Worm (Caenorhabditis elegans) whole organism, early embryonic: ENCODE results near the gene dkc-1.

Experiments
- B0310.2 ChIP-seq: sonication (generic microtip); optimal IDR thresholded peaks from 2 replicates; lab custom pipeline; 2016; ENCODE audit warnings: mild to moderate bottlenecking, missing genetic modification characterization, missing compliant biosample characterization
- F13C5.2 ChIP-seq: sonication (generic microtip); optimal IDR thresholded peaks from 2 replicates; lab custom pipeline; 2017; ENCODE audit warnings: mild to moderate bottlenecking, missing genetic modification characterization, inconsistent platforms, missing compliant biosample characterization
- aly-1 ChIP-seq: sonication (generic microtip); optimal IDR thresholded peaks from 2 replicates; lab custom pipeline; 2016; ENCODE audit warnings: missing genetic modification characterization, missing compliant biosample characterization
- ama-1 ChIP-seq: fragments of 150-350 bp; optimal IDR thresholded peaks from 2 replicates; lab custom pipeline; 2014
- ceh-13 ChIP-seq: fragments of 200-800 bp; sonication (Bioruptor generic); optimal IDR thresholded peaks from 2 replicates; lab custom pipeline; 2018; ENCODE audit warnings: mild to moderate bottlenecking, missing genetic modification characterization, missing compliant biosample characterization
- ceh-36 ChIP-seq: sonication (generic microtip); optimal IDR thresholded peaks from 2 replicates; lab custom pipeline; 2016; ENCODE audit warnings: missing genetic modification characterization, inconsistent platforms, missing compliant biosample characterization
- ets-7 ChIP-seq: sonication (generic microtip); optimal IDR thresholded peaks from 2 replicates; lab custom pipeline; 2016; ENCODE audit warnings: missing genotype, missing genetic modification characterization, missing compliant biosample characterization
- hmbx-1 ChIP-seq: sonication (generic microtip); optimal IDR thresholded peaks from 2 replicates; lab custom pipeline; 2016; ENCODE audit warnings: mild to moderate bottlenecking, missing genetic modification characterization, missing compliant biosample characterization
- hmg-4 ChIP-seq: fragments of 200-800 bp; sonication (Bioruptor generic); optimal IDR thresholded peaks from 2 replicates; lab custom pipeline; 2018; ENCODE audit warnings: mild to moderate bottlenecking, missing genetic modification characterization, missing compliant biosample characterization
- sea-1 ChIP-seq: fragments of 200-800 bp; sonication (Bioruptor generic); conservative IDR thresholded peaks from 2 replicates; pipeline ENCODE4 v1.3.6; 2022; ENCODE audit warnings: missing genetic modification characterization, missing compliant biosample characterization
- tbx-37 ChIP-seq: fragments of 200-800 bp; sonication (Bioruptor generic); conservative IDR thresholded peaks from 2 replicates; pipeline ENCODE4 v1.3.6; 2022; ENCODE audit warnings: missing genetic modification reagents, missing genetic modification characterization, missing compliant biosample characterization
- tra-4 ChIP-seq: sonication (generic microtip); optimal IDR thresholded peaks from 2 replicates; lab custom pipeline; 2017; ENCODE audit warnings: missing genetic modification characterization, missing compliant biosample characterization

DNA sequence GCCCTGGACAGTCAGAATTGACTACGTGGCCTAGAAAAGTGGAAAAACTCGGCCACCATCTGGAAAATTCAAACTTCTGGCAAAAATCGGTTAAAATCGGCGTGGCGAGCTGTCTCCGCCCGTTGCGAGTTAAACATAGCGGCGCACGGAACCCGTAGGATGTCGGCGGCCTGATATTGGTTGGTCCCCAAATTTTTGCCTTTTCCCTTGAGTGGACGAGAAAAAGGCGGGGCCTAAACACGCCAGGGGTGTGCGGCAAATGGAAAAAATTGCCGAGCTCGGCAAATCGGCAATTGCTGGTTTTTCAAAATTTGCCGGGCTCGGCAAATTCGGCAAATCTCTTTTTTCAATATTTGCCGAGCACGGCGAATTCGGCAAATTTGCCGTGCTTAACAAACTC, 14.9 kb upstream of the dkc-1 start:
- TF ChIP-seq tra-4 (tag; lab: Kevin White, UChicago), result no peak
- no peak for TF ChIP-seq ama-1 (lab: Kevin White, UChicago)
- TF ChIP-seq ceh-13 (GFP tag; lab: Kevin White, UChicago), result no peak
- TF ChIP-seq ceh-36 (tag; lab: Kevin White, UChicago), result no peak
- TF ChIP-seq F13C5.2 (tag; lab: Kevin White, UChicago), result no peak
- no peak for TF ChIP-seq hmbx-1 (tag; lab: Kevin White, UChicago)
- TF ChIP-seq tbx-37 (GFP tag; lab: Robert Waterston, UW), result no peak
- TF ChIP-seq ets-7, result no peak
- TF ChIP-seq sea-1, result no peak
- TF ChIP-seq B0310.2, result no peak
- TF ChIP-seq hmg-4, result no peak
- no peak for TF ChIP-seq aly-1 (tag; lab: Kevin White, UChicago)
